Fruit fly (Drosophila melanogaster): ENCODE data around the gene rept.
A peak's percentile ranks its signal among the peaks of the same experiment; 100 is the strongest.

rept gene

dm6 chr3L:19216377-19216776, 38.8 kb upstream of the rept start (continued):
- no peak for TF ChIP-seq ab (GFP tag; optimal IDR thresholded peaks at IDR 0.05)
- TF ChIP-seq ATbp (GFP tag; optimal IDR thresholded peaks at IDR 0.05), result peak; percentile 23
- TF ChIP-seq zen2 (GFP tag; IDR thresholded peaks at IDR 0.05; ENCODE audit: partially characterized antibody), result no peak
- TF ChIP-seq HHEX (GFP tag; optimal IDR thresholded peaks at IDR 0.05), result no peak
- no peak for TF ChIP-seq ro (GFP tag; IDR thresholded peaks at IDR 0.05)
- peak; percentile 51 for TF ChIP-seq bcd (GFP tag; optimal IDR thresholded peaks at IDR 0.05)
- TF ChIP-seq Oaz (GFP tag; IDR thresholded peaks at IDR 0.05), result peak; percentile 22; the same call in 1 of the 2 replicates
- peak; percentile 62 for TF ChIP-seq CG32532 (GFP tag; IDR thresholded peaks at IDR 0.05)
- TF ChIP-seq CG17328 (GFP tag; IDR thresholded peaks at IDR 0.05), result no peak
- peak; percentile 74 for TF ChIP-seq gem (tag; optimal IDR thresholded peaks at IDR 0.05)
- TF ChIP-seq gsb (GFP tag; IDR thresholded peaks at IDR 0.05), result no peak
- no peak for TF ChIP-seq CG6765 (GFP tag; optimal IDR thresholded peaks at IDR 0.05)
- TF ChIP-seq hkb (optimal IDR thresholded peaks at IDR 0.05), result no peak
- peak; percentile 56 for TF ChIP-seq hkb (GFP tag; IDR thresholded peaks at IDR 0.05)
- peak; percentile 15 for TF ChIP-seq CG12104 (GFP tag; optimal IDR thresholded peaks at IDR 0.05)
- TF ChIP-seq lola (GFP tag; optimal IDR thresholded peaks at IDR 0.05), result no peak
- TF ChIP-seq ase (GFP tag; IDR thresholded peaks at IDR 0.05), result no peak; the same call in 2 of the 3 replicates
- peak in 1 of 2 experiments; percentile 17 for TF ChIP-seq eve (GFP tag; optimal IDR thresholded peaks at IDR 0.05)
- TF ChIP-seq caup (GFP tag; optimal IDR thresholded peaks at IDR 0.05; ENCODE audit: severe bottlenecking), result peak; percentile 37
- no peak for TF ChIP-seq Ets97D (GFP tag; optimal IDR thresholded peaks at IDR 0.05)
- no peak for TF ChIP-seq D19B (GFP tag; optimal IDR thresholded peaks at IDR 0.05)
- TF ChIP-seq bbx (GFP tag; IDR thresholded peaks at IDR 0.05; ENCODE audit: partially characterized antibody), result no peak
- no peak for TF ChIP-seq NFAT (GFP tag; IDR thresholded peaks at IDR 0.05)
- TF ChIP-seq ara (GFP tag; IDR thresholded peaks at IDR 0.05), result no peak
- TF ChIP-seq p53 (GFP tag; optimal IDR thresholded peaks at IDR 0.05), result no peak
- peak; percentile 68 for TF ChIP-seq CG13894 (tag; optimal IDR thresholded peaks at IDR 0.05)
- TF ChIP-seq vvl (GFP tag; IDR thresholded peaks at IDR 0.05), result peak; percentile 80
- peak; percentile 24 for TF ChIP-seq az2 (GFP tag; optimal IDR thresholded peaks at IDR 0.05)
- peak; percentile 14 for TF ChIP-seq slou (GFP tag; optimal IDR thresholded peaks at IDR 0.05)
- no peak for TF ChIP-seq CG16863 (GFP tag; optimal IDR thresholded peaks at IDR 0.05)
- TF ChIP-seq bsh (GFP tag; optimal IDR thresholded peaks at IDR 0.05), result peak in 1 of 2 experiments; percentile 27
- TF ChIP-seq nerfin-2 (GFP tag; IDR thresholded peaks at IDR 0.05; ENCODE audit: partially characterized antibody), result no peak
- peak; percentile 64 for TF ChIP-seq unpg (GFP tag; optimal IDR thresholded peaks at IDR 0.05)
- TF ChIP-seq CG11398 (GFP tag; optimal IDR thresholded peaks at IDR 0.05), result no peak
- peak; percentile 51 for TF ChIP-seq CG8924 (tag; optimal IDR thresholded peaks at IDR 0.05)
- TF ChIP-seq sisA (GFP tag; IDR thresholded peaks at IDR 0.05), result peak; percentile 17; the same call in 1 of the 2 replicates
- peak; percentile 36; the same call in 1 of the 2 replicates for TF ChIP-seq CG32772 (GFP tag; IDR thresholded peaks at IDR 0.05)
- no peak for TF ChIP-seq gfzf (GFP tag; optimal IDR thresholded peaks at IDR 0.05)
- TF ChIP-seq Asciz (GFP tag; optimal IDR thresholded peaks at IDR 0.05), result peak; percentile 30
- TF ChIP-seq tap (tag; optimal IDR thresholded peaks at IDR 0.05), result peak; percentile 53
- TF ChIP-seq CG18764 (GFP tag; optimal IDR thresholded peaks at IDR 0.05), result peak; percentile 13
- peak; percentile 75 for TF ChIP-seq lab (GFP tag; optimal IDR thresholded peaks at IDR 0.05)
- TF ChIP-seq Sry-β (GFP tag; optimal IDR thresholded peaks at IDR 0.05), result no peak
- TF ChIP-seq Abd-B (GFP tag; optimal IDR thresholded peaks at IDR 0.05), result peak; percentile 44
- TF ChIP-seq CG18599 (GFP tag; optimal IDR thresholded peaks at IDR 0.05), result peak; percentile 71
- TF ChIP-seq Dek (tag; optimal IDR thresholded peaks at IDR 0.05), result peak; percentile 29
- peak; percentile 11 for TF ChIP-seq NfI (GFP tag; optimal IDR thresholded peaks at IDR 0.05)
- peak; percentile 54 for TF ChIP-seq CG1603 (tag; optimal IDR thresholded peaks at IDR 0.05)
- TF ChIP-seq CG7357 (GFP tag; IDR thresholded peaks at IDR 0.05), result no peak
- TF ChIP-seq danr (GFP tag; IDR thresholded peaks at IDR 0.05), result no peak

All from whole organism, embryonic.